Fruit fly (Drosophila melanogaster) whole organism, embryonic: Measurements from ENCODE around the gene mRpS18C.

Source experiments
- Antp ChIP-seq: fragments of 200-800 bp; sonication (Bioruptor generic); optimal IDR thresholded peaks from 3 replicates; lab custom pipeline; 2016; ENCODE audit warnings: missing biosample characterization, missing genetic modification characterization
- CG11696 ChIP-seq: fragments of 200-800 bp; sonication (Bioruptor generic); IDR thresholded peaks from 2 replicates; pipeline ENCODE4 v1.3.6; 2022; ENCODE audit warnings: missing biosample characterization, missing genetic modification characterization
- CG17186 ChIP-seq: fragments of 200-800 bp; sonication (Bioruptor generic); optimal IDR thresholded peaks from 3 replicates; lab custom pipeline; 2017; ENCODE audit warnings: missing biosample characterization, missing genetic modification reagents, missing genetic modification characterization
- CG17612 ChIP-seq: fragments of 200-800 bp; sonication (Bioruptor generic); IDR thresholded peaks from 2 replicates; pipeline ENCODE4 v1.3.6; 2022; ENCODE audit warnings: missing biosample characterization, missing genetic modification characterization
- CG4617 ChIP-seq: fragments of 200-800 bp; sonication (Bioruptor generic); optimal IDR thresholded peaks from 3 replicates; lab custom pipeline; 2016; ENCODE audit warnings: missing biosample characterization, missing genetic modification characterization, borderline replicate concordance
- CG5953 ChIP-seq: fragments of 200-800 bp; sonication (Bioruptor generic); IDR thresholded peaks from 2 replicates; pipeline ENCODE4 v1.3.6; 2022; ENCODE audit warnings: missing biosample characterization, missing genetic modification characterization
- CG6254 ChIP-seq: fragments of 200-800 bp; sonication (Bioruptor generic); optimal IDR thresholded peaks from 3 replicates; lab custom pipeline; 2017; ENCODE audit warnings: mild to moderate bottlenecking, missing biosample characterization, missing genetic modification reagents, missing genetic modification characterization
- CG7987 ChIP-seq: fragments of 200-800 bp; sonication (Bioruptor generic); optimal IDR thresholded peaks from 2 replicates; lab custom pipeline; 2018; ENCODE audit warnings: missing biosample characterization, mild to moderate bottlenecking, missing genetic modification characterization, moderate library complexity
- CG8924 ChIP-seq: fragments of 200-800 bp; optimal IDR thresholded peaks from 3 replicates; lab custom pipeline; 2019; ENCODE audit warnings: missing biosample characterization, mild to moderate bottlenecking, missing genetic modification characterization, moderate library complexity
- Dref ChIP-seq: fragments of 200-800 bp; sonication (Bioruptor generic); IDR thresholded peaks from 2 replicates; pipeline ENCODE4 v1.3.6; 2022; ENCODE audit warnings: missing biosample characterization, missing genetic modification characterization
- Ets65A ChIP-seq: fragments of 200-800 bp; sonication (Bioruptor generic); peaks from one replicate; lab custom pipeline; 2016; ENCODE audit warnings: missing biosample characterization, missing genetic modification characterization
- Gug ChIP-seq: fragments of 200-800 bp; sonication (Bioruptor generic); IDR thresholded peaks from 4 replicates; pipeline ENCODE4 v1.3.6; 2022; ENCODE audit warnings: missing biosample characterization, missing genetic modification characterization
- Hey ChIP-seq: fragments of 200-800 bp; sonication (Bioruptor generic); optimal IDR thresholded peaks from 3 replicates; lab custom pipeline; 2018; ENCODE audit warnings: missing biosample characterization, mild to moderate bottlenecking, missing genetic modification characterization
- MESR4 ChIP-seq: fragments of 200-800 bp; sonication (Bioruptor generic); optimal IDR thresholded peaks from 2 replicates; lab custom pipeline; 2018; ENCODE audit warnings: missing biosample characterization, mild to moderate bottlenecking, missing genetic modification characterization, moderate library complexity
- Pdp1 ChIP-seq, 2 experiments: fragments of 200-800 bp; sonication (Bioruptor generic); optimal IDR thresholded peaks; 3 replicates each; lab custom pipeline; 2016; ENCODE audit warnings: missing biosample characterization in 2 of 2, missing genetic modification characterization in 2 of 2, mild to moderate bottlenecking in 1 of 2, moderate library complexity in 1 of 2
- Scr ChIP-seq: fragments of 200-800 bp; sonication (Bioruptor generic); IDR thresholded peaks from 2 replicates; pipeline ENCODE4 v1.3.6; 2022; ENCODE audit warnings: missing biosample characterization, missing genetic modification characterization; ENCODE audit not compliant: partially characterized antibody
- Sin3A ChIP-seq: fragments of >200 bp; optimal IDR thresholded peaks from 2 replicates; lab custom pipeline; 2018
- Vsx1 ChIP-seq: fragments of 200-800 bp; sonication (Bioruptor generic); optimal IDR thresholded peaks from 2 replicates; lab custom pipeline; 2017; ENCODE audit warnings: missing biosample characterization, mild to moderate bottlenecking, missing genetic modification characterization, missing genetic modification reagents
- chinmo ChIP-seq: fragments of 200-800 bp; sonication (Bioruptor generic); IDR thresholded peaks from 4 replicates; pipeline ENCODE4 v1.3.6; 2022; ENCODE audit warnings: missing biosample characterization, missing genetic modification characterization; ENCODE audit not compliant: partially characterized antibody
- crp ChIP-seq, 2 experiments: fragments of 200-800 bp; sonication (Bioruptor generic); optimal IDR thresholded peaks; 2 replicates in 1 of 2; 3 replicates in 1 of 2; lab custom pipeline; 2017; ENCODE audit warnings: missing biosample characterization in 2 of 2, missing genetic modification characterization in 2 of 2, mild to moderate bottlenecking in 1 of 2, moderate library complexity in 1 of 2
- cwo ChIP-seq: fragments of 200-800 bp; sonication (Bioruptor generic); optimal IDR thresholded peaks from 3 replicates; lab custom pipeline; 2017; ENCODE audit warnings: missing biosample characterization, missing genetic modification characterization, mild to moderate bottlenecking, moderate library complexity, missing genetic modification reagents
- exex ChIP-seq: fragments of 200-800 bp; sonication (Bioruptor generic); optimal IDR thresholded peaks from 4 replicates; lab custom pipeline; 2018; ENCODE audit warnings: missing biosample characterization, mild to moderate bottlenecking, missing genetic modification characterization, moderate library complexity
- gcm2 ChIP-seq: fragments of 200-800 bp; sonication (Bioruptor generic); optimal IDR thresholded peaks from 2 replicates; lab custom pipeline; 2016; ENCODE audit warnings: missing biosample characterization, missing genetic modification characterization
- grn ChIP-seq: fragments of 200-800 bp; sonication (Bioruptor generic); optimal IDR thresholded peaks from 3 replicates; lab custom pipeline; 2017; ENCODE audit warnings: missing biosample characterization, missing genetic modification characterization
- kni ChIP-seq: fragments of 200-800 bp; sonication (Bioruptor generic); optimal IDR thresholded peaks from 3 replicates; lab custom pipeline; 2017; ENCODE audit warnings: mild to moderate bottlenecking, missing biosample characterization, missing genetic modification reagents, missing genetic modification characterization
- nom ChIP-seq: fragments of 200-800 bp; sonication (Bioruptor generic); optimal IDR thresholded peaks from 2 replicates; lab custom pipeline; 2017; ENCODE audit warnings: missing biosample characterization, missing genetic modification characterization, mild to moderate bottlenecking, moderate library complexity, missing genetic modification reagents
- pita ChIP-seq: fragments of 200-800 bp; sonication (Bioruptor generic); optimal IDR thresholded peaks from 2 replicates; lab custom pipeline; 2017; ENCODE audit warnings: missing biosample characterization, mild to moderate bottlenecking, missing genetic modification characterization
- psq ChIP-seq: fragments of 200-800 bp; sonication (Bioruptor generic); optimal IDR thresholded peaks from 2 replicates; lab custom pipeline; 2017; ENCODE audit warnings: missing biosample characterization, missing genetic modification characterization
- sug ChIP-seq: fragments of 200-800 bp; optimal IDR thresholded peaks from 2 replicates; lab custom pipeline; 2019; ENCODE audit warnings: missing biosample characterization, mild to moderate bottlenecking, missing genetic modification characterization, moderate library complexity
- vvl ChIP-seq: fragments of 200-800 bp; sonication (Bioruptor generic); IDR thresholded peaks from 2 replicates; pipeline ENCODE4 v1.3.6; 2022; ENCODE audit warnings: missing biosample characterization, missing genetic modification characterization
- zen ChIP-seq: fragments of 200-800 bp; sonication (Bioruptor generic); optimal IDR thresholded peaks from 3 replicates; lab custom pipeline; 2018; ENCODE audit warnings: missing biosample characterization, mild to moderate bottlenecking, missing genetic modification characterization, moderate library complexity

Gene mRpS18C

dm6 chr3R:30427805-30428359 is 4.1 kb downstream of the mRpS18C start, which contains the start of gene CG2218 (continued):
- peak; percentile 30; the same call in 1 of the 4 replicates for TF ChIP-seq chinmo (GFP tag; lab: Robert Waterston, UW)
- peak; percentile 48 for TF ChIP-seq Dref (GFP tag; lab: Robert Waterston, UW)
- no peak for TF ChIP-seq CG5953 (GFP tag; lab: Robert Waterston, UW)
- TF ChIP-seq Sin3A (lab: Kevin White, UChicago): peak; percentile 46
- peak in 1 of 2 experiments; percentile 68 for TF ChIP-seq crp (GFP tag; optimal IDR thresholded peaks at IDR 0.05; lab: Kevin White, UChicago)
- TF ChIP-seq gcm2 (GFP tag; lab: Kevin White, UChicago): no peak
- TF ChIP-seq nom (GFP tag; lab: Kevin White, UChicago): peak; percentile 86
- no peak for TF ChIP-seq pita (GFP tag; lab: Kevin White, UChicago)
- TF ChIP-seq zen (tag; lab: Kevin White, UChicago): peak; percentile 52
- TF ChIP-seq vvl (GFP tag; lab: Robert Waterston, UW): peak; percentile 28; the same call in 1 of the 2 replicates
- no peak for TF ChIP-seq Gug
- TF ChIP-seq psq (GFP tag; lab: Kevin White, UChicago): no peak
- no peak for TF ChIP-seq kni (GFP tag; lab: Kevin White, UChicago)
- peak; percentile 64 for TF ChIP-seq CG17186
- TF ChIP-seq Pdp1 (GFP tag; optimal IDR thresholded peaks at IDR 0.05; lab: Kevin White, UChicago): peak in 1 of 2 experiments; percentile 57
- peak; percentile 26 for TF ChIP-seq CG7987 (GFP tag; lab: Kevin White, UChicago)
- TF ChIP-seq Scr (GFP tag; lab: Robert Waterston, UW): peak; percentile 50; the same call in 1 of the 2 replicates
- peak; percentile 93 for TF ChIP-seq MESR4 (GFP tag; lab: Kevin White, UChicago)

DNA sequence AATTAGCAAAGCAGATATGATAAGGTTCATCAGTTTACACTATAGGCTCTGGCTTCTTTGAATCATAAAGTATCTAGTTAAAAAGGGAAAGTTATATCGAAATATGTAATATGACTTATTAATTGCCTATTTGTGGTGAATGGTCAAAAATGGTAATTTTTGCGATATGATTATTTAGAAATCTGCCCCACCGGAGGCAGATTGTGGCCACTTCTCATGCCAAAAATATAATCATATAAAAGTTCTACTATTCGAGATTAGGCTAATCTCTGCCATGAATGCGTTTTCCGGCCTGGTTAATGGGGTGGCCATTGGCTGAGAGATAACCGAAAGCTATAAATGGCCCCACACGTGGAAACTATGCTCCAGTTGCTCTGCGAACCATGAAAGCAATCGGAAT is 4.7 kb downstream of the mRpS18C start, which contains the start of gene CG15533:
CG15533 (plus strand) TSS at position 362 of the 400 bp plus-strand sequence.
- TF ChIP-seq cwo (GFP tag; lab: Kevin White, UChicago) (peak; percentile 2), exex (tag; lab: Kevin White, UChicago) (peak; percentile 88), CG6254 (GFP tag; lab: Kevin White, UChicago) (no peak), sug (tag; lab: Kevin White, UChicago) (peak; percentile 94), Ets65A (GFP tag; lab: Kevin White, UChicago) (peak; percentile 52)

- TF ChIP-seq CG4617 (GFP tag; lab: Kevin White, UChicago) (no peak), exex (tag; lab: Kevin White, UChicago) (peak; percentile 96), CG8924 (no peak), cwo (GFP tag; lab: Kevin White, UChicago) (peak; percentile 91), CG11696 (GFP tag; lab: Robert Waterston, UW) (no peak), sug (tag; lab: Kevin White, UChicago) (peak; percentile 42), Hey (peak; percentile 65), grn (GFP tag; lab: Kevin White, UChicago) (peak; percentile 42), Antp (no peak), Vsx1 (peak; percentile 91), CG17612 (GFP tag; lab: Robert Waterston, UW) (no peak)
- TF ChIP-seq, all 482 proteins: peak for 6
Measured at dm6 chr3R:30431258-30432114, 7.7 kb downstream of the mRpS18C start, which contains the start of gene CG15534. Gene CG15534 (plus strand): TSS chr3R:30432064.
